Fruit fly (Drosophila melanogaster): ENCODE data around the gene Pde9.

Gene Pde9

DNA sequence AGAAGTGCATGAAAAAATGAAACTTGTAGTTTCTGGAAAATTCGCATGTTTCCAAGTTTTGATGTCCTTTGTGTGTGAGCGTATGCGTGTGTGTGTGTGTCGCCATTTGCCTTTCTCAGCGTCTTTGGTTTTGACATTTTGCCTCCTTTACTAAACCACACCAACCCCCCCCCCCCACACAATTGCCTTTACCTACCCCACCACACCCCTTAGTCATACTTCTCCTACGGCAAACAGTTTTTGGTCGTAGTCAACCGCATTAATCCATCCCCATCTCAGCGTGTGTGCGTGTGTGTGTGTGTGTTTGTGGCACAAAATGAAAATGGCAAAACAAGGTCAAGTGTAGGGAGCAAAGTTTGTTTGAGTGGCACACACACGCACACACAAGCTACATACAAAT lies 148.2 kb downstream of the Pde9 start:
- no peak for TF ChIP-seq CG17801 (GFP tag; optimal IDR thresholded peaks at IDR 0.05; ENCODE audit: partially characterized antibody)

DNA sequence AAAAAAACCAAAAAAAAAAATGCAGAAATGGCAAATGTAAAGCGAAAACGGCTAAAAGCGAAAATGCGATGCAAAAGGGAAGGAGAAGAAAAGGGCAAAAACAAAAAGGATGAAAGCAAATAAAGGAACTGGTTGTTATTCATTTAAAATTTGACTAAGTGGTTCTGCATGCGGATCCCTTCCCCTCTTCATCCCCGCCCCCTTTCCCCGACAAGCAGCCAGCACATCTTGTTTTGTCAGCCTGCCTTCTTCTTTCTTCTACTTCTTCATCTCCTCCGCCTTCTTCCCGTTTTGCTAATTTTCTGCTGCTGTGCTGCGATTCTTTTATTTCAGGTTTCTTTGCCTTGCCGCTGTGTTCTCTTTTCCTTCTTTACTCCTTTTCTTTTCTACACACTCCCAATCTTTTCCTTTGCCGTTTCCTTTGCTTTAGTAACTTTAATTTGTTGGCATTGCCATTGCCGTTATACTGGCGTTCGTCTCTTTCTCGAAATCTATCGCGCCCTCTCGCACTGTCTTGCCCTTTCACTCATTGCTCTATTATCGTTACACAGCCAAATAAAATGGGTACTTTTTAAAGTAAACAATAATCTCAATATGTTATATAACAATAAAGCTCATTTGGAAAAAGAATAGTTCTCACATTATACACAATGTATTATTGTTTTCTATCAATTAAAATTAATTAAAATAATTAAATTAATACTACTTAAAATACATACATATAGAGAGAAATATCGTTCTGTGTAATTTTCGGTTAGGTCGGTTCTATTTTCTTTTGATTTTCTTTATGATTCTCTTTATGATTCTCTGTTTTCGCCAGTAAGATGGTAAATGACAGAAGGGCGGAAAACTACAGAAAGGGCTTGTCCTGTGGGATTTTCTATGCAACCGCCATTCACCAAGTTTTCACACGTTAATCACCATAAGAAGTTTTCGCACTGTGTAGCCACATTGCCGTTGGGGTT lies 149.1 kb downstream of the Pde9 start:
- TF ChIP-seq CG17801 (GFP tag; optimal IDR thresholded peaks at IDR 0.05; ENCODE audit: partially characterized antibody): peak; percentile 91

dm6 chrX:12745117-12745516 lies 152.0 kb downstream of the Pde9 start:
- TF ChIP-seq CG17801 (GFP tag; optimal IDR thresholded peaks at IDR 0.05; ENCODE audit: partially characterized antibody): no peak

DNA sequence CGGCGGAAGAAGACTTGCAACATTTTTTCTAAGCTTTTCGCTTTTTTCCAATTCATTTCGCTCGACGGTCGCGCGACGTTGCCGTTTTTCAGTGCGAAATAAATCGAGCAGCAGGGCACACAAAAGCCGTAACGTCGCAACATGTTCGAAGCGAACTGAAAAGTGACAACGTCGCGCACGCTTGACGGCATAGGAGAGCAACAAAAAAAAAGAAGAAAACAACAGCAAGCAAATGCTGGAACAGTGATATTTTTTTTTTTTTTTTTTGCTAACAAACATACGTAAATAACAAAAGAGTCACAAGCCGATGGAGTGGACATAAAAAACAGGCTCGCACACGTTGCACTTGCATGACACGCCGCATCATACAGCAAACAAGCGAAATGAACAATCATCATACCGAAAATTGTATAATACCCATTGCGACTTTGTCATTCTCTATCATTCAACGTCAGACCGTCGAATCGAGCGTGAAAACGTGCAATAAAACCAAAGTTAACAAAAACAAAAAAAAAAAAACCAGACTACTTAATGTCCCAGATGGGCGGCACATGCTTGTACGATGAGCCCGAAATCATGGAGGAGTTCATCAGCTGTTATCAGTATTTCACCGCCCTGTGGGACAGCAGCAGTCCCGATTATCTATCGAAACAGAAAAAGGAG lies 153.0 kb downstream of the Pde9 start, which contains the start of gene CG4004:
TSS of gene CG4004 (plus strand) at position 187 of the 663 bp plus-strand sequence.
- TF ChIP-seq CG17801 (GFP tag; optimal IDR thresholded peaks at IDR 0.05; ENCODE audit: partially characterized antibody): no peak

DNA sequence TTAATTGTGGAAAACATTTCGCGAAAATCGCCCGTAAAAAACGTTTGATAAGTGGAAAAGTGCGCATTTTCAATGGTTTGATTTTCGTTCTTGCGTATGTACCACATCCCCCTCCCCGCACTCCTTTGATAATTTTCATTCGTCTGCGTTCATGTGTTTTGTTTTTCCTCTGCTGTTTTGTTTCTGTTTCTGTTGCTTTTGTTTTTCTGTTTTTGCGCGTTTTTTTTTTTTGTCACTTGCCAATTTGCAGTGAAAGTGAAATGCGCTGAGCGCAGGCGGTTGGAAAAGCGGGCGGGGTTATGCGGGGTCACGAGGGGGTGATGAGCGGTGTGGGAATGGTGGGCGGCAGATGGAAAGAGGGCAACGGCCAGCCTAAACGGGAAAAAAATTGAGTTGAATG lies 153.8 kb downstream of the Pde9 start:
- no peak for TF ChIP-seq CG17801 (GFP tag; optimal IDR thresholded peaks at IDR 0.05; ENCODE audit: partially characterized antibody)

DNA sequence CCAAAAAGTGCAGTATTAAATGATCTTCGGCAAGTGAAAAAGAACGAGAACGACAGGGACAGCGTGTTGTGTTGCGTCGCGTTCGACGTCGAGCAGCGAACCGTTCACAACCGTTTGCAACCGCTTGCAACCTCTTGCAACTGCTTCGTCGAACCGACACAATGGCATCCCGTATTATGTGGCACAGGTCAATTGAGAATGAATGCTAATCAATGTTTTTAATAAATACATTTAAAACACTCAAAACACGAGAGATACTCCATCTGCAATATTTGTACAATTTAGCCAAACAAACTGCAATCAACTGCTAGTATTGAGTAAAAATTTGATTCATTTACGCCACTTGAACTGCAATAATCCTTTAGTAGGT lies 154.5 kb downstream of the Pde9 start:
- TF ChIP-seq CG17801 (GFP tag; optimal IDR thresholded peaks at IDR 0.05; ENCODE audit: partially characterized antibody): no peak

- peak; percentile 55 for TF ChIP-seq CG17801 (GFP tag; optimal IDR thresholded peaks at IDR 0.05; ENCODE audit: partially characterized antibody)
Measured at dm6 chrX:12741914-12742650, 155.0 kb downstream of the Pde9 start, which contains the start of gene Smr. TSS of gene Smr (minus strand) at chrX:12742618.

- TF ChIP-seq CG17801 (GFP tag; optimal IDR thresholded peaks at IDR 0.05; ENCODE audit: partially characterized antibody): no peak
Measured at dm6 chrX:12740441-12740840, 156.7 kb downstream of the Pde9 start.

- TF ChIP-seq CG17801 (GFP tag; optimal IDR thresholded peaks at IDR 0.05; ENCODE audit: partially characterized antibody): no peak
Measured at dm6 chrX:12739789-12740188, 157.3 kb downstream of the Pde9 start.

dm6 chrX:12739047-12739446 lies 158.1 kb downstream of the Pde9 start:
- TF ChIP-seq CG17801 (GFP tag; optimal IDR thresholded peaks at IDR 0.05; ENCODE audit: partially characterized antibody): peak; percentile 39

- TF ChIP-seq CG17801 (GFP tag; optimal IDR thresholded peaks at IDR 0.05; ENCODE audit: partially characterized antibody): peak; percentile 61
Measured at dm6 chrX:12737735-12738390, 159.3 kb downstream of the Pde9 start.

DNA sequence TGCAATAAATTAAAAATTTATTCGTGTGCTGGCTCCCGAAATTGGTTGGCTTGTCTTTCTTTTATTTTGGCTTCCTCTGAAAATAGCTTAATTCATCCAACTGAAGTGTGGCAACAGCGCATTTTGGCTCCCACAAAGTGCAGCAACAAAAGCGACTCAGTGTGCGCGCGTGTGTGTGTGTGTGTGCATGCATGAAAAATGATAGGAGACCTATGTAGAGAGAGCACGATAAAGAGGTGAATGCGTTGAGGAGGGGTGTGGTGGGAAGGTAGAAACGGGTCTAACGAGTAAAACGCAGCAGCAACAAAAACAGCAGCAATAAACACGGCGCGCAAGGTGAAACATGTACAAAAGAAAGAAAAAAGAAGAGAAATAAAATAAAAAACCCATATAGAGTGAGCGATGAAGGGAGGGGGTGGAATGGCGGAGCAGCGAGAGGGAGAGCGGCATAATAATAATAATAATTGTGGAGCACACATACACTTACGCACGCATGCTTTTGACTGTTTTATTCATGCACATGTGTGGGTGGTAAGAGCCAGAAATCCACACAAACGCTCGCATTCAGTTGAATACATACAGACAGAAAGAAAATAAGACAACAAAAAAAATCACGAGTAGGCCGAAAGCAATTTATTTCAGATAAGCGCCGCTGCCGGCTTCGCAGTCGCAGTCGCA lies 159.9 kb downstream of the Pde9 start:
- peak; percentile 80 for TF ChIP-seq CG17801 (GFP tag; optimal IDR thresholded peaks at IDR 0.05; ENCODE audit: partially characterized antibody)
